Worm (Caenorhabditis elegans) whole organism, L1 larva: Measurements from ENCODE around the gene C02G6.2.

Experiments used
- Y116A8C.19 ChIP-seq: sonication (generic microtip); optimal IDR thresholded peaks from 2 replicates; lab custom pipeline; 2016; ENCODE audit warnings: missing compliant biosample characterization, missing genetic modification characterization, borderline replicate concordance
- aly-2 ChIP-seq: fragments of 150-350 bp; optimal IDR thresholded peaks from 2 replicates; lab custom pipeline; 2014; ENCODE audit warnings: missing biosample characterization, missing genetic modification characterization
- blmp-1 ChIP-seq: fragments of 150-350 bp; optimal IDR thresholded peaks from 2 replicates; lab custom pipeline; 2014; ENCODE audit warnings: missing biosample characterization, missing genetic modification characterization
- ceh-82 ChIP-seq, 3 experiments: fragments of 150-350 bp in 1 of 3; sonication (generic microtip) in 2 of 3; optimal IDR thresholded peaks; 2 replicates each; lab custom pipeline; 2014 to 2017; ENCODE audit warnings: missing biosample characterization in 3 of 3, missing genetic modification characterization in 3 of 3
- ceh-90 ChIP-seq: sonication (generic microtip); optimal IDR thresholded peaks from 2 replicates; lab custom pipeline; 2016; ENCODE audit warnings: missing genetic modification characterization, missing compliant biosample characterization
- efl-1 ChIP-seq, 4 experiments: fragments of 150-350 bp; optimal IDR thresholded peaks in 3 of 4; peaks in 1 of 4; 1 replicate in 1 of 4; 2 replicates in 3 of 4; lab custom pipeline; 2014; ENCODE audit warnings: missing biosample characterization in 2 of 4, missing genetic modification characterization in 2 of 4, missing genetic modification reagents in 2 of 4
- egl-13 ChIP-seq: sonication (generic microtip); optimal IDR thresholded peaks from 2 replicates; lab custom pipeline; 2016; ENCODE audit warnings: missing genotype, missing genetic modification reagents, missing genetic modification characterization, missing compliant biosample characterization
- elt-2 ChIP-seq: sonication (generic microtip); optimal IDR thresholded peaks from 2 replicates; lab custom pipeline; 2016; ENCODE audit warnings: missing genetic modification characterization, mild to moderate bottlenecking, inconsistent platforms, missing compliant biosample characterization, missing genetic modification reagents
- elt-3 ChIP-seq, 6 experiments: fragments of 150-350 bp in 1 of 6; sonication (generic microtip); optimal IDR thresholded peaks; 2 replicates each; lab custom pipeline; 2017 to 2018; ENCODE audit warnings: missing biosample characterization in 6 of 6, missing genetic modification characterization in 6 of 6, inconsistent platforms in 1 of 6
- hlh-17 ChIP-seq: fragments of 200-800 bp; sonication (Bioruptor generic); optimal IDR thresholded peaks from 2 replicates; lab custom pipeline; 2018; ENCODE audit warnings: missing genetic modification characterization, mild to moderate bottlenecking, missing compliant biosample characterization, moderate library complexity, borderline replicate concordance
- hlh-4 ChIP-seq: sonication (generic microtip); optimal IDR thresholded peaks from 2 replicates; lab custom pipeline; 2016; ENCODE audit warnings: mild to moderate bottlenecking, missing genetic modification characterization, missing compliant biosample characterization
- jun-1 ChIP-seq: fragments of 150-350 bp; optimal IDR thresholded peaks from 2 replicates; lab custom pipeline; 2014; ENCODE audit warnings: missing biosample characterization, missing genetic modification reagents, missing genetic modification characterization
- lin-14 ChIP-seq: fragments of 200-800 bp; sonication (Bioruptor generic); optimal IDR thresholded peaks from 2 replicates; lab custom pipeline; 2018; ENCODE audit warnings: mild to moderate bottlenecking, missing genetic modification characterization, moderate library complexity, missing compliant biosample characterization
- lin-35 ChIP-seq, 2 experiments: fragments of 150-350 bp; optimal IDR thresholded peaks; 2 replicates each; lab custom pipeline; 2014; ENCODE audit warnings: missing biosample characterization in 2 of 2, missing genetic modification characterization in 2 of 2, missing genetic modification reagents in 2 of 2
- lin-39 ChIP-seq: fragments of 150-350 bp; optimal IDR thresholded peaks from 2 replicates; lab custom pipeline; 2014; ENCODE audit warnings: missing biosample characterization, missing genetic modification reagents, missing genetic modification characterization
- lsy-2 ChIP-seq, 2 experiments: fragments of 150-350 bp; optimal IDR thresholded peaks; 2 replicates each; lab custom pipeline; 2014; ENCODE audit warnings: missing biosample characterization in 2 of 2, missing genetic modification characterization in 2 of 2
- mab-9 ChIP-seq: fragments of 200-800 bp; sonication (Bioruptor generic); IDR thresholded peaks from 2 replicates; pipeline ENCODE4 v1.3.6; 2022; ENCODE audit warnings: missing genetic modification reagents, missing genetic modification characterization, missing compliant biosample characterization
- mep-1 ChIP-seq: fragments of 150-350 bp; optimal IDR thresholded peaks from 2 replicates; lab custom pipeline; 2014; ENCODE audit warnings: missing biosample characterization, missing genetic modification characterization
- nhr-11 ChIP-seq: fragments of 150-350 bp; optimal IDR thresholded peaks from 2 replicates; lab custom pipeline; 2014; ENCODE audit warnings: missing biosample characterization, missing genetic modification characterization
- nhr-19 ChIP-seq: fragments of 200-800 bp; sonication (Bioruptor generic); conservative IDR thresholded peaks from 2 replicates; pipeline ENCODE4 v1.3.6; 2022; ENCODE audit warnings: missing genetic modification characterization, missing compliant biosample characterization
- nhr-237 ChIP-seq: fragments of 150-350 bp; optimal IDR thresholded peaks from 2 replicates; lab custom pipeline; 2014; ENCODE audit warnings: missing biosample characterization, missing genetic modification characterization
- nhr-84 ChIP-seq: sonication (generic microtip); optimal IDR thresholded peaks from 2 replicates; lab custom pipeline; 2017; ENCODE audit warnings: missing biosample characterization, missing genetic modification characterization
- nhr-90 ChIP-seq: sonication (generic microtip); optimal IDR thresholded peaks from 2 replicates; lab custom pipeline; 2016; ENCODE audit warnings: mild to moderate bottlenecking, missing genetic modification characterization, missing compliant biosample characterization; ENCODE audit not compliant: poor library complexity
- rnt-1 ChIP-seq: sonication (generic microtip); optimal IDR thresholded peaks from 2 replicates; lab custom pipeline; 2016; ENCODE audit warnings: mild to moderate bottlenecking, missing genetic modification characterization, moderate library complexity, missing compliant biosample characterization
- skn-1 ChIP-seq: fragments of 150-350 bp; optimal IDR thresholded peaks from 2 replicates; lab custom pipeline; 2014; ENCODE audit warnings: missing biosample characterization, missing genetic modification characterization
- snpc-4 ChIP-seq: fragments of 150-350 bp; optimal IDR thresholded peaks from 2 replicates; lab custom pipeline; 2014; ENCODE audit warnings: missing biosample characterization, missing genetic modification characterization
- snu-23 ChIP-seq: sonication (generic microtip); optimal IDR thresholded peaks from 2 replicates; lab custom pipeline; 2016; ENCODE audit warnings: missing genetic modification characterization, missing compliant biosample characterization
- sox-4 ChIP-seq: sonication (generic microtip); optimal IDR thresholded peaks from 2 replicates; lab custom pipeline; 2016; ENCODE audit warnings: missing genetic modification characterization, missing compliant biosample characterization
- sptf-1 ChIP-seq: fragments of 150-350 bp; optimal IDR thresholded peaks from 2 replicates; lab custom pipeline; 2014; ENCODE audit warnings: missing biosample characterization, missing genetic modification characterization
- unc-62 ChIP-seq: fragments of 150-350 bp; optimal IDR thresholded peaks from 2 replicates; lab custom pipeline; 2014; ENCODE audit warnings: missing biosample characterization, missing genetic modification reagents, missing genetic modification characterization
- unc-98 ChIP-seq: fragments of 200-800 bp; sonication (Bioruptor generic); IDR thresholded peaks from 2 replicates; pipeline ENCODE4 v1.3.6; 2022; ENCODE audit warnings: missing genetic modification characterization, missing compliant biosample characterization
- xbp-1 ChIP-seq: sonication (generic microtip); optimal IDR thresholded peaks from 2 replicates; lab custom pipeline; 2016; ENCODE audit warnings: missing genetic modification characterization, missing compliant biosample characterization
- ztf-11 ChIP-seq, 2 experiments: sonication (generic microtip); optimal IDR thresholded peaks; 2 replicates each; lab custom pipeline; 2016 to 2017; ENCODE audit warnings: missing genetic modification characterization in 2 of 2, missing biosample characterization in 1 of 2, missing compliant biosample characterization in 1 of 2

C02G6.2 gene

DNA sequence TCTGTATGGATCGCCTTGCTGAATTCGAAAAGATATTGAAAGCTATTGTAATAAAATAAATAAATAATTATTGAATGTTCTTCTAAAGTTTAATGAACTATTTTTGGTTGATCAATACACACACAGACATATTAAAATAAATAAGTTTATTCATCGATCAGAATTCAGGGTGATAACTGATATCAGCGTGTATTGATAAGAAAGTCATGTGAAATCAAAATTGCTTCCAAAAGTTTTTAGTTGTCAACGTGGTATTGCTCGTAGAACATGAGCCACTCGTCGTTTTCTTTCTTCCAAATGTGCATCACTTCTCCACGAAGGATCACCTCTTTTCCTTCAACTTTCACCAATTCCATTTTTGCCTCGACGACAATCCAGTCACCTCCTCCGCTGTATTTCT is 10.6 kb downstream of the C02G6.2 start:
- TF ChIP-seq hlh-4 (tag; lab: Kevin White, UChicago) = no peak
- TF ChIP-seq elt-2 (tag; lab: Kevin White, UChicago) = peak; percentile 79
- TF ChIP-seq unc-98 (GFP tag; lab: Robert Waterston, UW) = no peak

DNA sequence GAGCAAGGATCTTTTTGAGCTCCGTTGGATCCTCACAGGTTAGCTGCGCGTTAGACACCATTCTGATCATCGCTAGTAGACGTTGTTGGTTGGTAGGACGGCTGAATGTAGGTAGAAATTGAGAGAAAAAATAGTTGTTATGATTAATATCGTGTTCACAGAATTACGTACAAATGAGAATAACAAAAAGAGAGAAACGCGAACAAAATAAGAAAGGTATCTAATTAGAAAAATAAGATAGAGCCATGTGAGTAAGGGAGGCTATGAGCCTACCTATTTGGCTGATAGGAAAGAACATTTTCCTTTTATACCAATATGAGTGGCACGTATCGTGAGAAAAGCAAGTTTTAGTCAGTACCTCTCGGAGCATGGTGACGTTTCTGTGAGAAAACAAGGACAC is 11.9 kb downstream of the C02G6.2 start, which contains the start of gene C04E6.8:
C04E6.8 (minus strand) TSS at position 101 of the 400 bp plus-strand sequence.
- TF ChIP-seq nhr-84 (tag; lab: Kevin White, UChicago) = no peak
- no peak for TF ChIP-seq skn-1
- TF ChIP-seq lsy-2 (tag; optimal IDR thresholded peaks at IDR 0.05; lab: Kevin White, UChicago) = no peak
- TF ChIP-seq ceh-90 (tag; lab: Kevin White, UChicago) = no peak
- TF ChIP-seq elt-3 (tag; optimal IDR thresholded peaks at IDR 0.05; lab: Kevin White, UChicago) = no peak
- no peak for TF ChIP-seq blmp-1 (tag; lab: Kevin White, UChicago)
- no peak for TF ChIP-seq ceh-82 (tag; optimal IDR thresholded peaks at IDR 0.05; lab: Kevin White, UChicago)
- no peak for TF ChIP-seq ztf-11 (tag; optimal IDR thresholded peaks at IDR 0.05; lab: Kevin White, UChicago)
- TF ChIP-seq nhr-237 (tag; lab: Kevin White, UChicago) = no peak
- no peak for TF ChIP-seq xbp-1 (tag; lab: Kevin White, UChicago)
- no peak for TF ChIP-seq hlh-17 (GFP tag; lab: Kevin White, UChicago)
- TF ChIP-seq snpc-4 = no peak
- TF ChIP-seq mep-1 (tag; lab: Kevin White, UChicago) = no peak
- TF ChIP-seq, all 84 proteins: peak for 0

DNA sequence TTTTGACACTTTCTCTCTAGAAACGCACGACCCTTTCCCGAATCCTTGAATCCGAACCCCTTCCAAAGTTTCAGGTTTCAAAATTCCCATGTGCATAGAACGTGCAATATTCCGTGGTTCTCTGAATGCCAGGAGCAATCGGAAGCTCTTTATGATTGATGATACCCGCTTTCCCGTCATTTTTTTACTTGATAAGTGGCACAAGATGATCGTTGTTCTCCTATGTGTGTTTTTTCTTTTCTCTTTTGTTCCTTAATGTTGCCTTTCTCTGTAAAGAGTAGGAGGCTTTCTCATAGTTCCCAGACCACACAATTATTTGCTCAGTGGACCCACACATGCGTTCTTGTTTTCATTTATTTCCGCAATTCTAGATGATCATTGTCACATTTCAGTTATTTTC is 17.0 kb downstream of the C02G6.2 start:
- TF ChIP-seq lin-35 (GFP tag; optimal IDR thresholded peaks at IDR 0.05; lab: Kevin White, UChicago) (no peak), nhr-11 (tag; lab: Kevin White, UChicago) (no peak), efl-1 (optimal IDR thresholded peaks at IDR 0.05; lab: Kevin White, UChicago) (no peak), efl-1 (GFP tag; optimal IDR thresholded peaks at IDR 0.05 in 1 of 2; lab: Kevin White, UChicago) (peak in 1 of 2 experiments; percentile 86)
- TF ChIP-seq, all 84 proteins: peak for 1

DNA sequence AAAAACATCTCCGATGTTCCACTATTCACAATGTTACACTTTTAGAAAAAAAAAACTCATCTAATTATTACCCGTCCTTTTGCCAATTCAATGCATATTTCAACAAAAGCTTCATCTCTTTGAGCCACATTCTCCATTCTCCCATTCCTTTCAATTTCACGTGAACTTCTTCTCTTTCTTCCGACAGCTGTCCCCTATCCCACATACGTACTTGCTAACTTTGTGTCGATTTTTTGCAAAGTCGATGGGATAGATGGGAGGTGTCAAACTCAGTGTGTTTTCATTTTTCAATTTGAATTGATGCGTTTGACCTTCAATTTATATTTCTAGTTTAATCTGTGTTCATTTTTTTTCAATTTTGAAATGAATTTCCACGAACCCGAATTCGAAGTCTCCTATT is 19.3 kb downstream of the C02G6.2 start:
- TF ChIP-seq nhr-19 (GFP tag; lab: Robert Waterston, UW) (no peak), rnt-1 (tag; lab: Kevin White, UChicago) (peak; percentile 6), snu-23 (no peak), lin-14 (peak; percentile 67), blmp-1 (tag; lab: Kevin White, UChicago) (no peak), egl-13 (tag; lab: Kevin White, UChicago) (no peak), jun-1 (tag; lab: Kevin White, UChicago) (no peak)

DNA sequence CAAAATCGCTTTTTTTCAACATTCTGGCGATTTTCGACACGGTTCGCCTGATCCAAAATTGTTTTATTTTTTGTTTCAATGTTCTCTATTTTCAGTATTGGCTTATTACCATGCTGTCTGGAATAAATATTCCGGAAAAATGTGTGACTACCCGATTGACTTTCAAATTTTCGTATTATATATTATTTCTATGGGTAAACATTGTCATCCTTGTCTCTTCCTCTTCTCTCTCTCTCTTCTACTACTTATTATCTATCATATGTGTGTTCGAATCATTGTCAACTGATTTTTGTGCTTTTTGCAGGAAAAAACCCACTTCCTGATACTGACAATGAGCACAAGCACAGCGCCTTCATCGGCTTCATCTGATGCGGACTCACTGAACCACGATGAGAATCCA is 21.2 kb downstream of the C02G6.2 start, which contains the start of gene C04E6.7:
C04E6.7 (plus strand) TSS at position 301 of the 400 bp plus-strand sequence.
- TF ChIP-seq nhr-19 (GFP tag; lab: Robert Waterston, UW) (no peak), lin-39 (tag; lab: Kevin White, UChicago) (no peak), jun-1 (tag; lab: Kevin White, UChicago) (no peak), Y116A8C.19 (tag; lab: Kevin White, UChicago) (no peak), hlh-4 (tag; lab: Kevin White, UChicago) (no peak), unc-62 (no peak), snu-23 (no peak), mab-9 (GFP tag; lab: Robert Waterston, UW) (no peak), unc-98 (GFP tag; lab: Robert Waterston, UW) (no peak), lin-14 (no peak), sptf-1 (tag; lab: Kevin White, UChicago) (no peak), aly-2 (tag; lab: Kevin White, UChicago) (no peak), nhr-90 (no peak), nhr-11 (tag; lab: Kevin White, UChicago) (no peak), ceh-82 (tag; optimal IDR thresholded peaks at IDR 0.05; lab: Kevin White, UChicago) (no peak), sox-4 (no peak)
